Worm (Caenorhabditis elegans): ENCODE measurements around the gene srpa-72.

srpa-72 gene

DNA sequence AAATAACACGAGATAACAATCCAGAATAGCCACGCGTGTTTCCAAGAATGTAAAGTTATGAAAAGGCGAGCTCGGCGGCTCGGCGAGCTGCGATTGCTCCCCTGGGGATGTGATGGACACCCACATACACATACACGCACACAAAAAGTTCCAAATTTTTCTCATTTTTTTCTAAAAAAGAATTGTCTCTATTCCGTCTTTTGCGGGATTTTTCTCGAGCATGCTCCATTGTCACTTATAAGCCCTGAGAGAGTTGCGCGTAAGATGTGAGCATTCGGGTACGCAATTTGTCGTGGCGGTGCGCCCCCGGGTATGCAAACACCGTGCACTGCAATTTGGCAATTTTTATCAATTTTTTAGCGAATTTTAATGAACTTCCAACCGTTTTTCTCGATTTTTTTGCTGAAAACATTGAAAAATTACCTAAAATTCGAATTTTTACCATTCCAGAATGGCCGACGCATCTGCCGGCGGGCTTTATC is at the start of gene srpa-72, which contains the start of gene F08D12.12:
srpa-72 (plus strand) TSS at position 451 of the 482 bp plus-strand sequence.
F08D12.12 (minus strand) TSS at position 51 of the 482 bp plus-strand sequence.
- TF ChIP-seq F13C5.2 (tag; optimal IDR thresholded peaks at IDR 0.05) (peak; percentile 46), pes-1 (GFP tag; IDR thresholded peaks at IDR 0.05) (no peak), hnd-1 (tag; optimal IDR thresholded peaks at IDR 0.05) (no peak), hmbx-1 (tag; optimal IDR thresholded peaks at IDR 0.05) (no peak)

DNA sequence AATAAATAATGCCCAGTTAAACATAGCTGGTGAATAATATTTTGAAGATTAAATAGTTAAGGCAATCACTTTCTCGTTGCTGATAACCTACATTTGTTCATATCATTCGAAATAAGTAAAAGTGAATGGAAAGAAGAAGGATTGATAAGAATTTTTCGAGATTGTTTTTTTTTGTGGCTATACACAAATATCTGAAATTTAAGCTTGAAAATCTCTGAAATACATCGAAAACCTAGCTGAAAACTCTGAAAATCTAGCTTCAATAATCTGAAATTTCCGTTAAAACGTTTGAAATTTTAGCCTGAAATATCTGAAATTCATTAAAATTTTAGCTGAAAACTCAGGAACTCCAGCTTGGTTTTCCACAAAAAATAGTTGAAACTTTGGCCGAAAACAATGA is 47.7 kb upstream of the srpa-72 start, which contains the start of gene T05A8.6:
T05A8.6 (minus strand) TSS at position 101 of the 400 bp plus-strand sequence.
- TF ChIP-seq scrt-1 (GFP tag; IDR thresholded peaks at IDR 0.05) = no peak
- no peak for TF ChIP-seq hmbx-1 (tag; optimal IDR thresholded peaks at IDR 0.05)
- TF ChIP-seq hnd-1 (tag; optimal IDR thresholded peaks at IDR 0.05) = no peak
- TF ChIP-seq flt-1 (GFP tag; IDR thresholded peaks at IDR 0.05) = no peak
- TF ChIP-seq ceh-13 (GFP tag; optimal IDR thresholded peaks at IDR 0.05) = no peak
- TF ChIP-seq B0310.2 (tag; optimal IDR thresholded peaks at IDR 0.05) = no peak
- no peak for TF ChIP-seq tra-4 (tag; optimal IDR thresholded peaks at IDR 0.05)
- TF ChIP-seq ets-7 (tag; optimal IDR thresholded peaks at IDR 0.05) = no peak
- TF ChIP-seq sea-1 (GFP tag; conservative IDR thresholded peaks at IDR 0.05) = no peak
- no peak for TF ChIP-seq hmg-4 (GFP tag; optimal IDR thresholded peaks at IDR 0.05)
- no peak for TF ChIP-seq tbx-11 (GFP tag; IDR thresholded peaks at IDR 0.05)
- TF ChIP-seq F13C5.2 (tag; optimal IDR thresholded peaks at IDR 0.05) = no peak

DNA sequence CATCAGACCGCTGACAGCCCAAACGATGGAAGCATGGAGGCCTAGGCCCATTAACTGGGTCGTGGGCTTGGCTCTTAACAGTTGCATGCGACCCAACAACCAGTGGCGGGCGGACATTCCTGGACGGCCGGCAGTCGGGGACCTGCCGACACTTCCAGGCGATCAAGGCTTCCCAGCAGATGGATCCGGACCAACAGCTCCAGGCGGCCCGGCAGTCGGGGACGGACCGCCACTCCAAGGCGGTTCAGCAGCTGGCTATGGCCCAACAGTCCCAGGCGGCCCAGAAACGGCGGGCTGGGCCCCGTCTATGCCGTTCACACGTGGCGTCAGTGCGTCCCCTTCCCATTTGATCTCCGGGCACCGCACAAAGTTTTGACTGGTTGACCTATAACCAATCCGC is 45.9 kb upstream of the srpa-72 start:
- TF ChIP-seq aly-1 (tag; optimal IDR thresholded peaks at IDR 0.05) = no peak
- TF ChIP-seq scrt-1 (GFP tag; IDR thresholded peaks at IDR 0.05) = 0 out of 2 replicates have a peak, but pooled peaks have one; percentile 47

DNA sequence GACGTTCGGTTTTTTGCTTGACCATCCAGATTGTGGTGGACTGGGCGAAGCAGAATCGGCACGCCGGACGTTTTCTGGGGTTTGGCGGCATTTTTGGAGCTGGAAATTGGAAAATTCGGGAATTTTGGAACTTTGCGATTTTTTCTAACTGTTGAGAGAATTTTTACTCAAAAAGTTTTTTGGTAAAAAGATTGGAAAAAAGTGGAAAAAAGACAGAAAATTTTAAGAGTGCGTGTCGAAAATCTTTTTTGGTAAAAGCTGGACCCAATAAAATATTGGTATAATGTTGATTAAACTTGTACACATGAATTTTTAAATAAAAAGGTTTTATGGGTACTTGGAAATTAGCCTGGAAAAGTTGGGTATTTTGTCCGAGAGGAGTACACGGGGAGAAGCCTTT is 45.0 kb upstream of the srpa-72 start, which contains the start of gene T05A8.7:
T05A8.7 (minus strand) TSS at position 101 of the 400 bp plus-strand sequence.
- no peak for TF ChIP-seq ama-1 (optimal IDR thresholded peaks at IDR 0.05)
- no peak for TF ChIP-seq scrt-1 (GFP tag; IDR thresholded peaks at IDR 0.05)
- no peak for TF ChIP-seq ceh-36 (tag; optimal IDR thresholded peaks at IDR 0.05)
- no peak for TF ChIP-seq hmbx-1 (tag; optimal IDR thresholded peaks at IDR 0.05)
- TF ChIP-seq ceh-13 (GFP tag; optimal IDR thresholded peaks at IDR 0.05) = no peak
- TF ChIP-seq tbx-11 (GFP tag; IDR thresholded peaks at IDR 0.05) = no peak
- TF ChIP-seq pes-1 (GFP tag; IDR thresholded peaks at IDR 0.05) = no peak
- no peak for TF ChIP-seq tbx-37 (GFP tag; conservative IDR thresholded peaks at IDR 0.05)
- TF ChIP-seq B0310.2 (tag; optimal IDR thresholded peaks at IDR 0.05) = no peak
- no peak for TF ChIP-seq hnd-1 (tag; optimal IDR thresholded peaks at IDR 0.05)
- TF ChIP-seq F13C5.2 (tag; optimal IDR thresholded peaks at IDR 0.05) = no peak
- TF ChIP-seq sea-1 (GFP tag; conservative IDR thresholded peaks at IDR 0.05) = no peak
- TF ChIP-seq ets-7 (tag; optimal IDR thresholded peaks at IDR 0.05) = no peak
- no peak for TF ChIP-seq aly-1 (tag; optimal IDR thresholded peaks at IDR 0.05)

DNA sequence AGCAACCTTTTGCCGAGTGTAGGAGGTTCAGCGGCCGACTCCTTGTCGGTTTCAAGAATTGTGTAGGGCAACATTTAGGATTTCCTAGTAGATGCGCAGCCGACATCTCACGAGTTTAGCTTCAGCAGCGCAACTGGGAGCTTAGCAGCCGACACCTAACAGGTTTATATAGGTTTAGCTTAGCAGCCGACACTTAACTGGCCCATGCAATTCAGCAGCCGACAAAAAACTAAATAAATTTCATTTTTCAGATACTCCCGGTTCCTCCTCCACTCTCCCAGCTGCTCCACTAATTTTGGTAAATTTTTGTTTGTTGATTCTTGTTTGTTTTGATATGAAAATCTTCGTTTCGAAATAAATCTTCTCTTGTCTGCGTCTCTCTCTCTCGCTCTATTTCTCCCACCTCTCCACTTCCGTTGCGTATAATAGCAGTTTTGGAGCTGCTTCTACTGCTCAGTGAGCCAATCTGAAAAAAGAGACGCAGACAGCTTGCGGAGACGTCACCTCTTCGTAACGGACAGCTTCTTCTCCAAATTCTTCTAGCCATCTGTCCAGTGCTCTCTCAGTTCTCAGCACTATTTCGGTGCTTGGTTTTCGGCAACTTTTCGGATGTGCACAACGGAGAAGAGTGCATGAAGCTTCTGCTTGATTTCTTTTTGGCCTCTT is 39.2 kb upstream of the srpa-72 start:
- TF ChIP-seq hmbx-1 (tag; optimal IDR thresholded peaks at IDR 0.05) (no peak), ceh-36 (tag; optimal IDR thresholded peaks at IDR 0.05) (no peak), scrt-1 (GFP tag; IDR thresholded peaks at IDR 0.05) (no peak), flt-1 (GFP tag; IDR thresholded peaks at IDR 0.05) (no peak), tbx-11 (GFP tag; IDR thresholded peaks at IDR 0.05) (no peak), pes-1 (GFP tag; IDR thresholded peaks at IDR 0.05) (no peak), aly-1 (tag; optimal IDR thresholded peaks at IDR 0.05) (no peak), sea-1 (GFP tag; conservative IDR thresholded peaks at IDR 0.05) (no peak), F13C5.2 (tag; optimal IDR thresholded peaks at IDR 0.05) (no peak), tra-4 (tag; optimal IDR thresholded peaks at IDR 0.05) (no peak), hmg-4 (GFP tag; optimal IDR thresholded peaks at IDR 0.05) (no peak), B0310.2 (tag; optimal IDR thresholded peaks at IDR 0.05) (no peak), ets-7 (tag; optimal IDR thresholded peaks at IDR 0.05) (no peak), hnd-1 (tag; optimal IDR thresholded peaks at IDR 0.05) (no peak), ama-1 (optimal IDR thresholded peaks at IDR 0.05) (no peak), ceh-13 (GFP tag; optimal IDR thresholded peaks at IDR 0.05) (no peak), tbx-37 (GFP tag; conservative IDR thresholded peaks at IDR 0.05) (no peak)

DNA sequence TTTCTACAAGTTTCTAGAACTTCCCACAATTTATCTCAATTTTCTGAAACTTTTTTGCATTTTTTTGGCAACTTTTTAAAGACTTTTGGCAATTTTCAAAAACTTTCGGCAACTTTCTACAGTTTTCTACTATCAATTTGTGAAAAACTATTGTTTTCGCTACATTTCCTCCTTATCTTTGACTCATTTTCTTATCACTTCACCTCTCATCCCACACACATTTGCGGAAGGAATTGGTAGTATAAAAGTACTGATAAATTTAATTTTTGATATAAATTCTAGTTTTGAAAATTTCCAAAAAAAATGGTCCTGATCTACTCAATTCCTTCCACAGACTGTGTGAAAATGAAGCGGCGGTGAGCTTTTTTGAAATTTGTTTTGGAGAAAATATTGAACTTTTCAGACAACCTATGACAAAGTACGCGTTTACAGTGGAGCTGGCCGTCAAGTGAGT is 37.7 kb upstream of the srpa-72 start, which contains the start of gene F29A7.4:
F29A7.4 (plus strand) TSS at position 404 of the 454 bp plus-strand sequence.
- TF ChIP-seq ama-1 (optimal IDR thresholded peaks at IDR 0.05) (no peak), sea-1 (GFP tag; conservative IDR thresholded peaks at IDR 0.05) (no peak), pes-1 (GFP tag; IDR thresholded peaks at IDR 0.05) (no peak), ceh-13 (GFP tag; optimal IDR thresholded peaks at IDR 0.05) (no peak), hmbx-1 (tag; optimal IDR thresholded peaks at IDR 0.05) (no peak)

DNA sequence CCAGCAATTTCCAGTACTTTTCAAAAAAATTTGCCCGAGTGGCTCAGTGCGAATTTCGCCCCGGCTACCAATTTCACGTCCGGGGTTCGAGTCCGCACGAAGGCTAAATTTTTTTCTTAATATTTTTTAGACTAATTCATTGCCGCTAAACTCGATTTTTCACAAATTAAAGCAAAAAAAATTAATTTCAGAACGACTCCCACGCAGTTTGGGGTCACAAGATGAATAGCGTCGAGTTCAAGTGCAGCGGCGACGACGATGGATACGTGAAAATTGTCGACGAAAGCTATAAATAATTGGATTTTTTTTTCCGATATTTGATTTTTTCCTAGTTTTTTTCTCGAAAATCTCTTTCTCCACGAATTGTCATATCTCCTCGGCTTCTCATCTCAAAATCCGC is 36.0 kb upstream of the srpa-72 start:
- TF ChIP-seq tbx-37 (GFP tag; conservative IDR thresholded peaks at IDR 0.05) (no peak), scrt-1 (GFP tag; IDR thresholded peaks at IDR 0.05) (no peak), ceh-13 (GFP tag; optimal IDR thresholded peaks at IDR 0.05) (no peak), ceh-36 (tag; optimal IDR thresholded peaks at IDR 0.05) (no peak), aly-1 (tag; optimal IDR thresholded peaks at IDR 0.05) (no peak), sea-1 (GFP tag; conservative IDR thresholded peaks at IDR 0.05) (no peak), ama-1 (optimal IDR thresholded peaks at IDR 0.05) (no peak), tra-4 (tag; optimal IDR thresholded peaks at IDR 0.05) (no peak), flt-1 (GFP tag; IDR thresholded peaks at IDR 0.05) (no peak), hmbx-1 (tag; optimal IDR thresholded peaks at IDR 0.05) (no peak), hnd-1 (tag; optimal IDR thresholded peaks at IDR 0.05) (no peak), ets-7 (tag; optimal IDR thresholded peaks at IDR 0.05) (no peak), hmg-4 (GFP tag; optimal IDR thresholded peaks at IDR 0.05) (no peak), pes-1 (GFP tag; IDR thresholded peaks at IDR 0.05) (no peak)

Measured in whole organism, early embryonic.